Fruit fly (Drosophila melanogaster): ENCODE data around the gene CG42724.

CG42724 gene

dm6 chr3R:6405674-6406565 is 37.8 kb upstream of the CG42724 start, which contains the start of gene Dmtn (continued):
- TF ChIP-seq wek (GFP tag; optimal IDR thresholded peaks at IDR 0.05) (peak; percentile 46), CG10654 (GFP tag; optimal IDR thresholded peaks at IDR 0.05) (peak; percentile 7), otp (GFP tag; IDR thresholded peaks at IDR 0.05) (no peak), Adf1 (GFP tag; IDR thresholded peaks at IDR 0.05) (no peak), sug (tag; optimal IDR thresholded peaks at IDR 0.05) (peak; percentile 23), CG9817 (tag; optimal IDR thresholded peaks at IDR 0.05) (peak; percentile 15), Ssrp (tag; optimal IDR thresholded peaks at IDR 0.05) (peak; percentile 26), gce (GFP tag; IDR thresholded peaks at IDR 0.05) (no peak), CG32532 (GFP tag; IDR thresholded peaks at IDR 0.05) (no peak), Hr3 (GFP tag; optimal IDR thresholded peaks at IDR 0.05) (peak; percentile 3), Taf1 (GFP tag; IDR thresholded peaks at IDR 0.05) (no peak), Myb (GFP tag; optimal IDR thresholded peaks at IDR 0.05) (peak; percentile 37), D (optimal IDR thresholded peaks at IDR 0.05) (no peak), D (GFP tag; optimal IDR thresholded peaks at IDR 0.05) (no peak), CG18764 (GFP tag; optimal IDR thresholded peaks at IDR 0.05) (no peak), Hr78 (GFP tag; optimal IDR thresholded peaks at IDR 0.05) (no peak), CG18619 (GFP tag; optimal IDR thresholded peaks at IDR 0.05) (peak; percentile 12), tap (tag; optimal IDR thresholded peaks at IDR 0.05) (peak; percentile 2), CG7987 (GFP tag; optimal IDR thresholded peaks at IDR 0.05) (peak; percentile 72), CG2678 (tag; optimal IDR thresholded peaks at IDR 0.05) (peak; percentile 22), gem (tag; optimal IDR thresholded peaks at IDR 0.05) (peak; percentile 48), CG12155 (GFP tag; optimal IDR thresholded peaks at IDR 0.05) (peak; percentile 33), CG32767 (GFP tag; IDR thresholded peaks at IDR 0.05) (no peak), tx (GFP tag; optimal IDR thresholded peaks at IDR 0.05) (no peak), CG3726 (GFP tag; IDR thresholded peaks at IDR 0.05) (no peak), CkIIα-i1 (GFP tag; IDR thresholded peaks at IDR 0.05) (no peak), CG9437 (GFP tag; optimal IDR thresholded peaks at IDR 0.05) (no peak), pnt (GFP tag; optimal IDR thresholded peaks at IDR 0.05) (no peak), BEAF-32 (GFP tag; optimal IDR thresholded peaks at IDR 0.05) (peak; percentile 25), gcm2 (GFP tag; optimal IDR thresholded peaks at IDR 0.05) (no peak), hkb (optimal IDR thresholded peaks at IDR 0.05) (no peak), hkb (GFP tag; IDR thresholded peaks at IDR 0.05) (no peak), Gug (GFP tag; IDR thresholded peaks at IDR 0.05) (peak; percentile 3; the same call in 1 of the 4 replicates), Dll (GFP tag; IDR thresholded peaks at IDR 0.05; ENCODE audit: partially characterized antibody) (no peak), ab (GFP tag; optimal IDR thresholded peaks at IDR 0.05) (no peak), Hey (tag; optimal IDR thresholded peaks at IDR 0.05) (no peak), CG15601 (tag; optimal IDR thresholded peaks at IDR 0.05) (peak; percentile 16), cad (GFP tag; optimal IDR thresholded peaks at IDR 0.05) (no peak), chm (GFP tag; IDR thresholded peaks at IDR 0.05) (no peak), Neu2 (GFP tag; optimal IDR thresholded peaks at IDR 0.05; ENCODE audit: borderline replicate concordance) (no peak), rib (GFP tag; IDR thresholded peaks at IDR 0.05) (no peak), CG7963 (GFP tag; IDR thresholded peaks at IDR 0.05; ENCODE audit: partially characterized antibody) (no peak), CG13894 (tag; optimal IDR thresholded peaks at IDR 0.05) (peak; percentile 44), klu (GFP tag; IDR thresholded peaks at IDR 0.05) (no peak), CG14014 (GFP tag; IDR thresholded peaks at IDR 0.05) (no peak), trem (tag; optimal IDR thresholded peaks at IDR 0.05) (peak; percentile 34), CG6765 (GFP tag; optimal IDR thresholded peaks at IDR 0.05) (no peak), cwo (GFP tag; optimal IDR thresholded peaks at IDR 0.05) (no peak), trh (GFP tag; optimal IDR thresholded peaks at IDR 0.05) (no peak), CG17361 (GFP tag; IDR thresholded peaks at IDR 0.05) (no peak)
